Worm (Caenorhabditis elegans) whole organism, L2 larva: Measurements from ENCODE around the gene mrpl-50.

ENCODE experiments used
- C34F6.9 ChIP-seq: fragments of 150-350 bp; optimal IDR thresholded peaks from 2 replicates; lab custom pipeline; 2014; ENCODE audit warnings: missing biosample characterization, missing genetic modification characterization
- F13H6.1 ChIP-seq: sonication (generic microtip); optimal IDR thresholded peaks from 2 replicates; lab custom pipeline; 2016; ENCODE audit warnings: missing genetic modification characterization, missing compliant biosample characterization
- R02D3.7 ChIP-seq: fragments of 150-350 bp; optimal IDR thresholded peaks from 2 replicates; lab custom pipeline; 2014; ENCODE audit warnings: missing biosample characterization, missing genetic modification characterization
- Y55F3AM.14 ChIP-seq: fragments of 200-800 bp; sonication (Bioruptor generic); optimal IDR thresholded peaks from 2 replicates; lab custom pipeline; 2018; ENCODE audit warnings: mild to moderate bottlenecking, missing genetic modification characterization, missing compliant biosample characterization
- aly-2 ChIP-seq: fragments of 150-350 bp; optimal IDR thresholded peaks from 2 replicates; lab custom pipeline; 2014; ENCODE audit warnings: missing biosample characterization, missing genetic modification characterization
- ama-1 ChIP-seq: fragments of 150-350 bp; optimal IDR thresholded peaks from 2 replicates; lab custom pipeline; 2018; ENCODE audit warnings: inconsistent platforms
- blmp-1 ChIP-seq: sonication (generic microtip); optimal IDR thresholded peaks from 2 replicates; lab custom pipeline; 2017; ENCODE audit warnings: missing genetic modification characterization, mild to moderate bottlenecking, missing compliant biosample characterization, antibody characterized with exemption, moderate library complexity; ENCODE audit not compliant: insufficient read depth
- ceh-16 ChIP-seq: fragments of 150-350 bp; optimal IDR thresholded peaks from 2 replicates; lab custom pipeline; 2014; ENCODE audit warnings: missing biosample characterization, missing genetic modification characterization
- ceh-82 ChIP-seq: fragments of 150-350 bp; optimal IDR thresholded peaks from 2 replicates; lab custom pipeline; 2014; ENCODE audit warnings: missing biosample characterization, missing genetic modification characterization
- fos-1 ChIP-seq: fragments of 150-350 bp; optimal IDR thresholded peaks from 2 replicates; lab custom pipeline; 2014; ENCODE audit warnings: missing biosample characterization, missing genetic modification characterization
- gmeb-1 ChIP-seq: fragments of 150-350 bp; optimal IDR thresholded peaks from 2 replicates; lab custom pipeline; 2014; ENCODE audit warnings: missing biosample characterization, missing genetic modification characterization
- lin-11 ChIP-seq: fragments of 150-350 bp; sonication (generic microtip); optimal IDR thresholded peaks from 2 replicates; lab custom pipeline; 2014; ENCODE audit warnings: missing biosample characterization, missing genetic modification characterization, inconsistent platforms, mixed read lengths
- lin-13 ChIP-seq: fragments of 150-350 bp; optimal IDR thresholded peaks from 2 replicates; lab custom pipeline; 2014; ENCODE audit warnings: missing biosample characterization, missing genetic modification reagents, missing genetic modification characterization
- lsy-2 ChIP-seq, 2 experiments: fragments of 150-350 bp in 1 of 2; sonication (generic microtip) in 1 of 2; optimal IDR thresholded peaks; 2 replicates each; lab custom pipeline; 2014 to 2017; ENCODE audit warnings: missing biosample characterization in 2 of 2, missing genetic modification characterization in 2 of 2
- mab-5 ChIP-seq: fragments of 150-350 bp; optimal IDR thresholded peaks from 2 replicates; lab custom pipeline; 2014; ENCODE audit warnings: missing biosample characterization, missing genetic modification characterization
- mbf-1 ChIP-seq: sonication (generic microtip); optimal IDR thresholded peaks from 2 replicates; lab custom pipeline; 2017; ENCODE audit warnings: missing biosample characterization, missing genetic modification characterization
- mdl-1 ChIP-seq, 2 experiments: fragments of 150-350 bp in 1 of 2; sonication (generic microtip) in 1 of 2; optimal IDR thresholded peaks; 2 replicates each; lab custom pipeline; 2017; ENCODE audit warnings: missing biosample characterization in 2 of 2, missing genetic modification characterization in 2 of 2
- nhr-10 ChIP-seq: sonication (generic microtip); optimal IDR thresholded peaks from 2 replicates; lab custom pipeline; 2017; ENCODE audit warnings: missing biosample characterization, missing genetic modification characterization
- nhr-11 ChIP-seq: fragments of 150-350 bp; optimal IDR thresholded peaks from 2 replicates; lab custom pipeline; 2014; ENCODE audit warnings: missing biosample characterization, missing genetic modification characterization
- nhr-12 ChIP-seq: fragments of 150-350 bp; optimal IDR thresholded peaks from 2 replicates; lab custom pipeline; 2014; ENCODE audit warnings: missing biosample characterization, missing genetic modification characterization
- nhr-21 ChIP-seq: fragments of 150-350 bp; optimal IDR thresholded peaks from 2 replicates; lab custom pipeline; 2014; ENCODE audit warnings: missing biosample characterization, missing genetic modification characterization
- nhr-23 ChIP-seq: fragments of 150-350 bp; optimal IDR thresholded peaks from 2 replicates; lab custom pipeline; 2014; ENCODE audit warnings: missing biosample characterization, missing genetic modification reagents, missing genetic modification characterization
- nhr-25 ChIP-seq: fragments of 150-350 bp; sonication (generic microtip); optimal IDR thresholded peaks from 3 replicates; lab custom pipeline; 2014; ENCODE audit warnings: missing biosample characterization, missing genetic modification characterization
- nhr-6 ChIP-seq: fragments of 150-350 bp; optimal IDR thresholded peaks from 2 replicates; lab custom pipeline; 2014; ENCODE audit warnings: missing biosample characterization, missing genetic modification characterization
- nhr-77 ChIP-seq: fragments of 150-350 bp; optimal IDR thresholded peaks from 2 replicates; lab custom pipeline; 2014; ENCODE audit warnings: missing biosample characterization, missing genetic modification characterization
- skn-1 ChIP-seq: sonication (generic microtip); optimal IDR thresholded peaks from 2 replicates; lab custom pipeline; 2017; ENCODE audit warnings: missing biosample characterization, missing genetic modification characterization
- sma-3 ChIP-seq: sonication (generic microtip); optimal IDR thresholded peaks from 2 replicates; lab custom pipeline; 2016; ENCODE audit warnings: missing genetic modification reagents, missing genetic modification characterization, missing compliant biosample characterization
- sma-9 ChIP-seq, 2 experiments: fragments of 150-350 bp in 1 of 2; sonication (generic microtip) in 1 of 2; optimal IDR thresholded peaks; 2 replicates each; lab custom pipeline; 2014 to 2016; ENCODE audit warnings: missing genetic modification characterization in 2 of 2, mild to moderate bottlenecking in 1 of 2, missing biosample characterization in 1 of 2, missing compliant biosample characterization in 1 of 2, missing genetic modification reagents in 1 of 2, moderate library complexity in 1 of 2
- snpc-4 ChIP-seq: fragments of 150-350 bp; optimal IDR thresholded peaks from 2 replicates; lab custom pipeline; 2014; ENCODE audit warnings: missing biosample characterization, missing genetic modification characterization
- unc-39 ChIP-seq: fragments of 150-350 bp; optimal IDR thresholded peaks from 2 replicates; lab custom pipeline; 2014; ENCODE audit warnings: missing biosample characterization, missing genetic modification characterization
- unc-55 ChIP-seq: fragments of 150-350 bp; sonication (generic microtip); optimal IDR thresholded peaks from 3 replicates; lab custom pipeline; 2014; ENCODE audit warnings: missing biosample characterization, missing genetic modification reagents, missing genetic modification characterization
- unc-62 ChIP-seq: fragments of 150-350 bp; optimal IDR thresholded peaks from 2 replicates; lab custom pipeline; 2014; ENCODE audit warnings: missing biosample characterization, missing genetic modification reagents, missing genetic modification characterization
- ztf-1 ChIP-seq: fragments of 200-800 bp; sonication (Bioruptor generic); conservative IDR thresholded peaks from 2 replicates; pipeline ENCODE4 v1.3.6; 2022; ENCODE audit warnings: missing genetic modification characterization, missing compliant biosample characterization
- ztf-11 ChIP-seq: sonication (generic microtip); optimal IDR thresholded peaks from 2 replicates; lab custom pipeline; 2017; ENCODE audit warnings: missing biosample characterization, missing genetic modification characterization

Gene mrpl-50

ce11 chrII:8896541-8896940 lies 33.1 kb upstream of the mrpl-50 start, which contains the start of gene lat-1:
Gene lat-1 (plus strand): TSS chrII:8896841.
- TF ChIP-seq unc-39 (tag; lab: Kevin White, UChicago) (no peak), nhr-10 (tag; lab: Kevin White, UChicago) (no peak), nhr-6 (tag; lab: Kevin White, UChicago) (no peak), unc-62 (no peak), nhr-77 (tag; lab: Kevin White, UChicago) (no peak), mab-5 (tag; lab: Kevin White, UChicago) (no peak), blmp-1 (tag; lab: Kevin White, UChicago) (no peak), snpc-4 (tag; lab: Kevin White, UChicago) (no peak), ceh-82 (tag; lab: Kevin White, UChicago) (no peak), lin-13 (no peak), fos-1 (no peak), aly-2 (tag; lab: Kevin White, UChicago) (no peak)

- no peak for TF ChIP-seq unc-55 (GFP tag; lab: Kevin White, UChicago)
- TF ChIP-seq ztf-1 (GFP tag; lab: Robert Waterston, UW) = no peak
- TF ChIP-seq mdl-1 (tag; optimal IDR thresholded peaks at IDR 0.05; lab: Kevin White, UChicago) = no peak
- TF ChIP-seq aly-2 (tag; lab: Kevin White, UChicago) = no peak
- TF ChIP-seq lsy-2 (tag; optimal IDR thresholded peaks at IDR 0.05; lab: Kevin White, UChicago) = no peak
- TF ChIP-seq mbf-1 = no peak
- TF ChIP-seq C34F6.9 (tag; lab: Kevin White, UChicago) = no peak
- no peak for TF ChIP-seq ceh-16
- TF ChIP-seq lin-13 = no peak
- no peak for TF ChIP-seq R02D3.7 (tag; lab: Kevin White, UChicago)
- no peak for TF ChIP-seq nhr-12
- TF ChIP-seq nhr-21 (tag; lab: Kevin White, UChicago) = no peak
- TF ChIP-seq nhr-10 (tag; lab: Kevin White, UChicago) = no peak
- no peak for TF ChIP-seq mab-5 (tag; lab: Kevin White, UChicago)
- no peak for TF ChIP-seq F13H6.1 (tag; lab: Kevin White, UChicago)
- no peak for TF ChIP-seq sma-9 (GFP tag; optimal IDR thresholded peaks at IDR 0.05; lab: Kevin White, UChicago)
- no peak for TF ChIP-seq sma-9 (tag; optimal IDR thresholded peaks at IDR 0.05; lab: Kevin White, UChicago)
- TF ChIP-seq nhr-23 (tag; lab: Kevin White, UChicago) = no peak
- TF ChIP-seq nhr-25 (tag; lab: Kevin White, UChicago) = no peak
- no peak for TF ChIP-seq skn-1 (tag; lab: Kevin White, UChicago)
These were observed 32.4 kb upstream of the mrpl-50 start for ce11 chrII:8897244-8897643.

ce11 chrII:8898582-8899356 lies 30.9 kb upstream of the mrpl-50 start:
- TF ChIP-seq fos-1 (no peak), sma-3 (GFP tag; lab: Kevin White, UChicago) (no peak), nhr-25 (tag; lab: Kevin White, UChicago) (no peak), ceh-82 (tag; lab: Kevin White, UChicago) (no peak), Y55F3AM.14 (GFP tag; lab: Kevin White, UChicago) (no peak), nhr-6 (tag; lab: Kevin White, UChicago) (no peak), ama-1 (lab: Kevin White, UChicago) (no peak), nhr-11 (tag; lab: Kevin White, UChicago) (no peak), nhr-12 (no peak), lin-11 (no peak), nhr-23 (tag; lab: Kevin White, UChicago) (no peak), nhr-77 (tag; lab: Kevin White, UChicago) (no peak), ztf-11 (no peak), C34F6.9 (tag; lab: Kevin White, UChicago) (no peak), gmeb-1 (tag; lab: Kevin White, UChicago) (no peak), ceh-16 (no peak)

ce11 chrII:8899357-8899748 lies 30.3 kb upstream of the mrpl-50 start:
- TF ChIP-seq mbf-1 (no peak), sma-9 (GFP tag; optimal IDR thresholded peaks at IDR 0.05; lab: Kevin White, UChicago) (no peak), sma-9 (tag; optimal IDR thresholded peaks at IDR 0.05; lab: Kevin White, UChicago) (no peak)
